Worm (Caenorhabditis elegans): ENCODE results near the gene Y56A3A.28.

Y56A3A.28 gene

DNA sequence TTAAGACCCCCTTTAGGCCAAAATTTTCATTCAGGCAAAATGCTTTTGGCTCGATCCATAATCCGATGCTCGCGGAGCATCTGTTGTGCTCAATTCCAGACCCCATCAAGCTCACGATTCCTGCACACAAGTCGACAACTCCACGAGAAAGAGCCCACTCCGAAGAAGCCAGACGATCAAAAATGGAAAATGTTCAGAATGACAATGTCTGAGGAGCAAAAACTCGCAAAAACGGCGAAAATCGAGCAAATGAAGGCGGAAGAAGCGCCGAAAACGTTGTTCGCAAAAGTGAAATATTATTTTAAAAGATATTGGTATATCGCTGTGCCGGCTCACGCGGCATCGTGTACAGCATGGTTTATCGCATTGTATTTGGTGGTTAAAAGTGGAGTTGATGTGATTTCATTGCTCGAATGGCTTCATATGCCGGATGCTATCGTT is 49.5 kb downstream of the Y56A3A.28 start, which contains the start of gene Y56A3A.22 (continued):
- no peak for TF ChIP-seq lsl-1 (GFP tag; optimal IDR thresholded peaks at IDR 0.05)
- peak; percentile 73; the same call in 1 of the 2 replicates for TF ChIP-seq aptf-3 (GFP tag; IDR thresholded peaks at IDR 0.05)
- TF ChIP-seq snpc-1.1 (tag; optimal IDR thresholded peaks at IDR 0.05; ENCODE audit: insufficient read depth) = no peak
- no peak for TF ChIP-seq Y95B8A.8 (GFP tag; IDR thresholded peaks at IDR 0.05)
- no peak for TF ChIP-seq egrh-3 (GFP tag; IDR thresholded peaks at IDR 0.05)
- peak; percentile 6 for TF ChIP-seq nhr-27 (tag; optimal IDR thresholded peaks at IDR 0.05)
- TF ChIP-seq Y56A3A.18 (GFP tag; IDR thresholded peaks at IDR 0.05) = peak; percentile 57; the same call in 1 of the 2 replicates
- TF ChIP-seq lin-54 (GFP tag; optimal IDR thresholded peaks at IDR 0.05) = peak; percentile 8
- TF ChIP-seq dpff-1 (tag; optimal IDR thresholded peaks at IDR 0.05) = peak; percentile 68
- peak; percentile 83 for TF ChIP-seq ceh-79 (tag; optimal IDR thresholded peaks at IDR 0.05)
- no peak for TF ChIP-seq T26A5.8 (tag; optimal IDR thresholded peaks at IDR 0.05)
- no peak for TF ChIP-seq him-1 (tag; optimal IDR thresholded peaks at IDR 0.05)
- 0 out of 2 replicates have a peak, but pooled peaks have one; percentile 58 for TF ChIP-seq nhr-120 (GFP tag; IDR thresholded peaks at IDR 0.05)
- no peak for TF ChIP-seq die-1 (tag; optimal IDR thresholded peaks at IDR 0.05)
- TF ChIP-seq ZK185.1 (tag; optimal IDR thresholded peaks at IDR 0.05; ENCODE audit: poor library complexity, severe bottlenecking) = no peak
- no peak for TF ChIP-seq F55B11.4 (tag; optimal IDR thresholded peaks at IDR 0.05; ENCODE audit: borderline replicate concordance, insufficient read depth)
- peak; percentile 86 for TF ChIP-seq zim-3 (tag; optimal IDR thresholded peaks at IDR 0.05)
- peak; percentile 59 for TF ChIP-seq Y53G8AR.9 (GFP tag; conservative IDR thresholded peaks at IDR 0.05)
- peak; percentile 22 for TF ChIP-seq ztf-22 (GFP tag; optimal IDR thresholded peaks at IDR 0.05)
- no peak for TF ChIP-seq ztf-26 (tag; optimal IDR thresholded peaks at IDR 0.05)
- no peak for TF ChIP-seq madf-8 (GFP tag; conservative IDR thresholded peaks at IDR 0.05)
- 0 out of 2 replicates have a peak, but pooled peaks have one; percentile 50 for TF ChIP-seq C17E4.6 (GFP tag; IDR thresholded peaks at IDR 0.05)
- TF ChIP-seq bed-1 (GFP tag; IDR thresholded peaks at IDR 0.05) = no peak
- peak; percentile 32 for TF ChIP-seq F49E8.2 (tag; optimal IDR thresholded peaks at IDR 0.05; ENCODE audit: insufficient read depth)
- TF ChIP-seq F57A8.1 (GFP tag; optimal IDR thresholded peaks at IDR 0.05) = no peak
- peak; percentile 87 for TF ChIP-seq F52B5.7 (tag; optimal IDR thresholded peaks at IDR 0.05)
- no peak for TF ChIP-seq sdz-38 (tag; optimal IDR thresholded peaks at IDR 0.05)
- no peak for TF ChIP-seq Y53F4B.3 (GFP tag; IDR thresholded peaks at IDR 0.05)
- no peak for TF ChIP-seq let-526 (GFP tag; IDR thresholded peaks at IDR 0.05)
- peak; percentile 57 for TF ChIP-seq lin-40 (tag; optimal IDR thresholded peaks at IDR 0.05)
- no peak for TF ChIP-seq Y79H2A.3 (GFP tag; conservative IDR thresholded peaks at IDR 0.05)
- no peak for TF ChIP-seq unc-130 (GFP tag; optimal IDR thresholded peaks at IDR 0.05)
- TF ChIP-seq nfya-2 (GFP tag; IDR thresholded peaks at IDR 0.05) = no peak
- TF ChIP-seq tbp1 (GFP tag; optimal IDR thresholded peaks at IDR 0.05) = peak; percentile 28
- TF ChIP-seq rcor-1 (GFP tag; IDR thresholded peaks at IDR 0.05) = no peak
- 0 out of 2 replicates have a peak, but pooled peaks have one; percentile 76 for TF ChIP-seq cebp-2 (GFP tag; IDR thresholded peaks at IDR 0.05)
- TF ChIP-seq F10E7.11 (tag; optimal IDR thresholded peaks at IDR 0.05) = peak; percentile 20
- TF ChIP-seq ets-4 (GFP tag; optimal IDR thresholded peaks at IDR 0.05) = no peak
- TF ChIP-seq lag-1 (GFP tag; IDR thresholded peaks at IDR 0.05) = no peak
- TF ChIP-seq ztf-18 (tag; optimal IDR thresholded peaks at IDR 0.05) = no peak
- no peak for TF ChIP-seq B0019.2 (GFP tag; conservative IDR thresholded peaks at IDR 0.05)
- TF ChIP-seq lir-1 (GFP tag; conservative IDR thresholded peaks at IDR 0.05) = no peak
- no peak for TF ChIP-seq ceh-91 (GFP tag; IDR thresholded peaks at IDR 0.05)
- TF ChIP-seq ztf-3 (GFP tag; optimal IDR thresholded peaks at IDR 0.05) = peak; percentile 72
- TF ChIP-seq mel-28 (tag; optimal IDR thresholded peaks at IDR 0.05; ENCODE audit: borderline replicate concordance) = no peak
- no peak for TF ChIP-seq pha-4 (tag; optimal IDR thresholded peaks at IDR 0.05)
- TF ChIP-seq egl-18 (GFP tag; IDR thresholded peaks at IDR 0.05) = no peak
- TF ChIP-seq ccch-3 (GFP tag; optimal IDR thresholded peaks at IDR 0.05) = no peak

Data from whole organism, young adult.